Worm (Caenorhabditis elegans): Measurements from ENCODE around the gene Y39E4B.10.

DNA sequence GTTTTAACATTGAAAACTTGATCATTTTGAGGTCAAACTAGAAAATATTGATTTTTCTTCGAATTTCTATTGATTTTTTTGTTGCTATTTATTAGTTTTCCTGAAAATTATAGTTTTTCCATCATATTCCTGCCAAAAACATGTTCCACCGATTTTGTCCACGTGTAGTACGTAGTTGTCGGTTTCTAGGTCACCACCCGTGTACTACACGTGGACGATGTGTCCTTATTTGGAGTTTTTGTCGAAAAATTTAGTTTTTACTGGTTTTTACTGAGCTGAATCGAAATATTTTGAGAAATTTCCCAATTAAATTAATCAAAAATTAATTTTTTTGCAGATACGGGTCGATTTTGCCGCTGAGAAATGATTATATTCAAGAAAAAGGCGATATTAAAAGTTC lies 35.1 kb upstream of the Y39E4B.10 start:
- TF ChIP-seq tbx-11 (GFP tag; IDR thresholded peaks at IDR 0.05) (no peak), ama-1 (optimal IDR thresholded peaks at IDR 0.05) (no peak), flt-1 (GFP tag; IDR thresholded peaks at IDR 0.05) (no peak), scrt-1 (GFP tag; IDR thresholded peaks at IDR 0.05) (no peak), pes-1 (GFP tag; IDR thresholded peaks at IDR 0.05) (peak; percentile 55), ceh-13 (GFP tag; optimal IDR thresholded peaks at IDR 0.05) (no peak), hmg-4 (GFP tag; optimal IDR thresholded peaks at IDR 0.05) (no peak), hmbx-1 (tag; optimal IDR thresholded peaks at IDR 0.05) (no peak)
